Fruit fly (Drosophila melanogaster) Kc167 (cell line): Measurements from ENCODE around the gene cype.

Source experiments
- Myc ChIP-seq: fragments of >200 bp; optimal IDR thresholded peaks from 2 replicates; lab custom pipeline; 2017; ENCODE audit warnings: missing external identifiers
- h ChIP-seq: fragments of >200 bp; optimal IDR thresholded peaks from 3 replicates; lab custom pipeline; 2018; ENCODE audit warnings: missing external identifiers
- psq ChIP-seq: fragments of >200 bp; optimal IDR thresholded peaks from 2 replicates; lab custom pipeline; 2017; ENCODE audit warnings: missing external identifiers

- TF ChIP-seq Myc (lab: Kevin White, UChicago), result no peak
- no peak for TF ChIP-seq psq (lab: Kevin White, UChicago)
- no peak for TF ChIP-seq h (lab: Kevin White, UChicago)
Measured at dm6 chr2L:5365841-5366240, 38.8 kb downstream of the cype start.
